Fruit fly (Drosophila melanogaster) whole organism, embryonic: Measurements from ENCODE around the gene ct.

Experiments
- Ada2b ChIP-seq: fragments of 200-800 bp; sonication (Bioruptor generic); IDR thresholded peaks from 2 replicates; pipeline ENCODE4 v1.3.6; 2022; ENCODE audit warnings: missing biosample characterization, missing genetic modification characterization
- Atf6 ChIP-seq: fragments of 200-800 bp; sonication (Bioruptor generic); IDR thresholded peaks from 2 replicates; pipeline ENCODE4 v1.3.6; 2022; ENCODE audit warnings: missing biosample characterization, missing genetic modification characterization
- B-H1 ChIP-seq: fragments of 200-800 bp; sonication (Bioruptor generic); IDR thresholded peaks from 3 replicates; pipeline ENCODE4 v1.3.6; 2022; ENCODE audit warnings: missing biosample characterization, missing genetic modification characterization
- BtbVII ChIP-seq: fragments of 200-800 bp; sonication (Bioruptor generic); optimal IDR thresholded peaks from 3 replicates; lab custom pipeline; 2017; ENCODE audit warnings: missing biosample characterization, mild to moderate bottlenecking, missing genetic modification characterization
- CG10267 ChIP-seq: fragments of 200-800 bp; sonication (Bioruptor generic); optimal IDR thresholded peaks from 2 replicates; lab custom pipeline; 2018; ENCODE audit warnings: missing biosample characterization, mild to moderate bottlenecking, missing genetic modification characterization, moderate library complexity
- CG11723 ChIP-seq: fragments of 200-800 bp; sonication (Bioruptor generic); optimal IDR thresholded peaks from 2 replicates; lab custom pipeline; 2017; ENCODE audit warnings: missing biosample characterization, mild to moderate bottlenecking, missing genetic modification characterization
- CG16813 ChIP-seq: fragments of 200-800 bp; sonication (Bioruptor generic); IDR thresholded peaks from 3 replicates; pipeline ENCODE4 v1.3.6; 2022; ENCODE audit warnings: missing biosample characterization, missing genetic modification characterization; ENCODE audit not compliant: partially characterized antibody
- CG17361 ChIP-seq: fragments of 200-800 bp; sonication (Bioruptor generic); IDR thresholded peaks from 3 replicates; pipeline ENCODE4 v1.3.6; 2022; ENCODE audit warnings: missing biosample characterization, missing genetic modification characterization
- CG17612 ChIP-seq: fragments of 200-800 bp; sonication (Bioruptor generic); IDR thresholded peaks from 2 replicates; pipeline ENCODE4 v1.3.6; 2022; ENCODE audit warnings: missing biosample characterization, missing genetic modification characterization
- CG2889 ChIP-seq: fragments of 200-800 bp; sonication (Bioruptor generic); IDR thresholded peaks from 3 replicates; pipeline ENCODE4 v1.3.6; 2022; ENCODE audit warnings: missing biosample characterization, missing genetic modification characterization
- CG32532 ChIP-seq: fragments of 200-800 bp; sonication (Bioruptor generic); IDR thresholded peaks from 2 replicates; pipeline ENCODE4 v1.3.6; 2022; ENCODE audit warnings: missing biosample characterization, missing genetic modification characterization
- CG3726 ChIP-seq: fragments of 200-800 bp; sonication (Bioruptor generic); IDR thresholded peaks from 3 replicates; pipeline ENCODE4, ENCODE4 v1.3.6; 2022; ENCODE audit warnings: missing biosample characterization, missing genetic modification characterization
- CG4707 ChIP-seq: fragments of 200-800 bp; sonication (Bioruptor generic); optimal IDR thresholded peaks from 2 replicates; lab custom pipeline; 2018; ENCODE audit warnings: missing biosample characterization, mild to moderate bottlenecking, missing genetic modification characterization, moderate library complexity
- CG5180 ChIP-seq: fragments of 200-800 bp; sonication (Bioruptor generic); optimal IDR thresholded peaks from 3 replicates; lab custom pipeline; 2017; ENCODE audit warnings: missing biosample characterization, missing genetic modification characterization, mild to moderate bottlenecking, moderate library complexity, missing genetic modification reagents
- CG6272 ChIP-seq: fragments of 200-800 bp; sonication (Bioruptor generic); IDR thresholded peaks from 2 replicates; pipeline ENCODE4 v1.3.6; 2022; ENCODE audit warnings: missing biosample characterization, missing genetic modification characterization
- CG6689 ChIP-seq: fragments of 200-800 bp; sonication (Bioruptor generic); IDR thresholded peaks from 2 replicates; pipeline ENCODE4 v1.3.6; 2022; ENCODE audit warnings: missing biosample characterization, missing genetic modification characterization
- CG7987 ChIP-seq: fragments of 200-800 bp; sonication (Bioruptor generic); optimal IDR thresholded peaks from 2 replicates; lab custom pipeline; 2018; ENCODE audit warnings: missing biosample characterization, mild to moderate bottlenecking, missing genetic modification characterization, moderate library complexity
- CG9797 ChIP-seq: fragments of 200-800 bp; sonication (Bioruptor generic); optimal IDR thresholded peaks from 3 replicates; lab custom pipeline; 2018; ENCODE audit warnings: missing biosample characterization, mild to moderate bottlenecking, missing genetic modification characterization
- Chrac-16 ChIP-seq: fragments of 200-800 bp; sonication (Bioruptor generic); optimal IDR thresholded peaks from 3 replicates; lab custom pipeline; 2016; ENCODE audit warnings: missing biosample characterization, missing genetic modification characterization
- Gsc ChIP-seq: fragments of 200-800 bp; sonication (Bioruptor generic); IDR thresholded peaks from 2 replicates; pipeline ENCODE4 v1.3.6; 2022; ENCODE audit warnings: missing biosample characterization, missing genetic modification characterization
- Hand ChIP-seq: fragments of 200-800 bp; sonication (Bioruptor generic); optimal IDR thresholded peaks from 2 replicates; lab custom pipeline; 2017; ENCODE audit warnings: mild to moderate bottlenecking, missing biosample characterization, missing genetic modification reagents, missing genetic modification characterization
- Hmr ChIP-seq: fragments of 200-800 bp; sonication (Bioruptor generic); optimal IDR thresholded peaks from 3 replicates; lab custom pipeline; 2017; ENCODE audit warnings: mild to moderate bottlenecking, missing biosample characterization, missing genetic modification reagents, missing genetic modification characterization
- Hmx ChIP-seq: fragments of 200-800 bp; sonication (Bioruptor generic); optimal IDR thresholded peaks from 2 replicates; lab custom pipeline; 2016; ENCODE audit warnings: missing biosample characterization, missing genetic modification characterization
- MBD-R2 ChIP-seq: fragments of 200-800 bp; sonication (Bioruptor generic); IDR thresholded peaks from 2 replicates; pipeline ENCODE4 v1.3.6; 2022; ENCODE audit warnings: missing biosample characterization, missing genetic modification characterization
- Mad ChIP-seq: fragments of 200-800 bp; sonication (Bioruptor generic); optimal IDR thresholded peaks from 2 replicates; lab custom pipeline; 2016; ENCODE audit warnings: missing biosample characterization, missing genetic modification characterization
- NK7.1 ChIP-seq: fragments of 200-800 bp; sonication (Bioruptor generic); optimal IDR thresholded peaks from 3 replicates; lab custom pipeline; 2016; ENCODE audit warnings: missing biosample characterization, missing genetic modification characterization
- Scr ChIP-seq: fragments of 200-800 bp; sonication (Bioruptor generic); IDR thresholded peaks from 2 replicates; pipeline ENCODE4 v1.3.6; 2022; ENCODE audit warnings: missing biosample characterization, missing genetic modification characterization; ENCODE audit not compliant: partially characterized antibody
- bowl ChIP-seq: fragments of 200-800 bp; sonication (Bioruptor generic); IDR thresholded peaks from 2 replicates; pipeline ENCODE4 v1.3.6; 2022; ENCODE audit warnings: missing biosample characterization, missing genetic modification characterization
- corto ChIP-seq: fragments of 200-800 bp; sonication (Bioruptor generic); optimal IDR thresholded peaks from 2 replicates; lab custom pipeline; 2016; ENCODE audit warnings: missing biosample characterization, mild to moderate bottlenecking, missing genetic modification characterization, moderate library complexity
- dm ChIP-seq: fragments of 200-800 bp; sonication (Bioruptor generic); optimal IDR thresholded peaks from 3 replicates; lab custom pipeline; 2016; ENCODE audit warnings: missing biosample characterization, missing genetic modification characterization
- dysf ChIP-seq: fragments of 200-800 bp; sonication (Bioruptor generic); IDR thresholded peaks from 3 replicates; pipeline ENCODE4 v1.3.6; 2022; ENCODE audit warnings: missing biosample characterization, missing genetic modification characterization
- emc ChIP-seq: fragments of 200-800 bp; sonication (Bioruptor generic); optimal IDR thresholded peaks from 2 replicates; lab custom pipeline; 2016; ENCODE audit warnings: missing biosample characterization, missing genetic modification characterization
- fd64A ChIP-seq: fragments of 200-800 bp; sonication (Bioruptor generic); optimal IDR thresholded peaks from 3 replicates; lab custom pipeline; 2018; ENCODE audit warnings: missing biosample characterization, mild to moderate bottlenecking, missing genetic modification characterization
- gem ChIP-seq: fragments of 200-800 bp; sonication (Bioruptor generic); optimal IDR thresholded peaks from 2 replicates; lab custom pipeline; 2019; ENCODE audit warnings: missing biosample characterization, mild to moderate bottlenecking, missing genetic modification characterization, moderate library complexity
- kay ChIP-seq: fragments of 200-800 bp; sonication (Bioruptor generic); optimal IDR thresholded peaks from 2 replicates; lab custom pipeline; 2016; ENCODE audit warnings: missing biosample characterization, missing genetic modification characterization
- kni ChIP-seq: fragments of 200-800 bp; sonication (Bioruptor generic); optimal IDR thresholded peaks from 3 replicates; lab custom pipeline; 2017; ENCODE audit warnings: mild to moderate bottlenecking, missing biosample characterization, missing genetic modification reagents, missing genetic modification characterization
- nau ChIP-seq: fragments of 200-800 bp; sonication (Bioruptor generic); optimal IDR thresholded peaks from 3 replicates; lab custom pipeline; 2017; ENCODE audit warnings: missing biosample characterization, mild to moderate bottlenecking, missing genetic modification characterization, missing genetic modification reagents
- pb ChIP-seq: fragments of 200-800 bp; sonication (Bioruptor generic); optimal IDR thresholded peaks from 3 replicates; lab custom pipeline; 2016; ENCODE audit warnings: missing biosample characterization, missing genetic modification characterization
- pita ChIP-seq: fragments of 200-800 bp; sonication (Bioruptor generic); optimal IDR thresholded peaks from 2 replicates; lab custom pipeline; 2017; ENCODE audit warnings: missing biosample characterization, mild to moderate bottlenecking, missing genetic modification characterization
- prd ChIP-seq, 3 experiments: fragments of >200 bp in 2 of 3; fragments of 200-800 bp in 1 of 3; sonication (Bioruptor generic) in 1 of 3; optimal IDR thresholded peaks in 2 of 3; IDR thresholded peaks in 1 of 3; 2 replicates in 2 of 3; 3 replicates in 1 of 3; pipeline versions ENCODE4 v1.3.6 to Lab custom; 2017 to 2022; ENCODE audit warnings: missing biosample characterization in 1 of 3, missing genetic modification characterization in 1 of 3
- pzg ChIP-seq: fragments of 200-800 bp; sonication (Bioruptor generic); optimal IDR thresholded peaks from 3 replicates; lab custom pipeline; 2018; ENCODE audit warnings: missing biosample characterization, mild to moderate bottlenecking, missing genetic modification characterization, moderate library complexity
- ranshi ChIP-seq: fragments of 200-800 bp; sonication (Bioruptor generic); IDR thresholded peaks from 2 replicates; pipeline ENCODE4 v1.3.6; 2022; ENCODE audit warnings: missing biosample characterization, missing genetic modification characterization
- schlank ChIP-seq: fragments of 200-800 bp; sonication (Bioruptor generic); optimal IDR thresholded peaks from 2 replicates; lab custom pipeline; 2018; ENCODE audit warnings: missing biosample characterization, mild to moderate bottlenecking, missing genetic modification characterization
- sima ChIP-seq: fragments of 200-800 bp; sonication (Bioruptor generic); optimal IDR thresholded peaks from 2 replicates; lab custom pipeline; 2016; ENCODE audit warnings: missing biosample characterization, missing genetic modification characterization
- sr ChIP-seq: fragments of 200-800 bp; sonication (Bioruptor generic); IDR thresholded peaks from 3 replicates; pipeline ENCODE4 v1.3.6; 2022; ENCODE audit warnings: missing biosample characterization, missing genetic modification characterization
- tin ChIP-seq: fragments of 200-800 bp; sonication (Bioruptor generic); optimal IDR thresholded peaks from 3 replicates; lab custom pipeline; 2016; ENCODE audit warnings: missing biosample characterization, missing genetic modification characterization
- tll ChIP-seq, 2 experiments: fragments of 200-800 bp in 1 of 2; fragments of >200 bp in 1 of 2; sonication (Bioruptor generic) in 1 of 2; optimal IDR thresholded peaks; 2 replicates each; lab custom pipeline; 2017 to 2019; ENCODE audit warnings: missing biosample characterization in 2 of 2, missing genetic modification characterization in 2 of 2, mild to moderate bottlenecking in 1 of 2, moderate library complexity in 1 of 2
- tx ChIP-seq: fragments of 200-800 bp; sonication (Bioruptor generic); optimal IDR thresholded peaks from 2 replicates; lab custom pipeline; 2016; ENCODE audit warnings: missing biosample characterization, missing genetic modification characterization

The ct gene

DNA sequence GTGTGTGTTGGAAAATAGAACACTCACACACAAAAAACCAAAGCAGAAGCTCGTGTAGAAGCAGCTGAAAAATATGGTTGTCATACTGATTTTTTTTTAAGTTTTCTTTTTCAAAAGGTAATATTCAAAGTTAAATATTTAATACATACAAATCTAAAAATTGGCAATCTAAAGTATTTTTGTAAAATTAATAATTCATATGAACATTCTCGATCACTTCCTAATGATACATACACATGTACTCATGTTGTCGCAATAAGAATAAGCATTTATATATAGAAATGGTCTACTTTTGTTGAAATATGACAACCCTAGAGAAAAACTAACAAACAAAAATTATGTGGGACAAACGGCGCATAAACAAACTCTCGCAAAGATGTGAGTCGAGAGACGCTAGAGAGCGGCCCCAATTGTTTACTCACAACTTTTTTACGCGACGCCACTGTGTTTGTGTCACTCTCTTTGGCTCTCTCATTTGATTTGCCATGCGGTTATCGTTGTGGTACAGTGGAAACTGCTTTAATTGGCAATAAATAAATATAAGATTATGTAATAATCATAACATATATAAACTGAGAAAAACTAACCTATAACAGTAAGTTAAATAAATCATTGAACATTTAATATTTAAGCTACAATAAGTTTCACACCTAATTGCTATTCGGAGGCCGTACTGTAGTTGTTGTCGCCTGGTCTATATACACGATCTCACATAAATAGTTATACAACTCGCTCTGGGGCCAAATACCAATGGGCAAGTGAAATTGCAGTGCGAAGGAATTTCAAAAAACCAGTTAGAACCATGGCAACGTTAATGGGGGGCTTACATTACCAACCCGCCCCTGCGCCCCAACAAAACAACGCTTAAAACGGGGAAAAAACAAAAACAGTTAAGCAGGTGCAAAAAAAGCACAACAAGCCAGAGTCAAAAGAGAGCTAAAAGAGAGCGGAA lies 98.4 kb downstream of the ct start (continued):
- TF ChIP-seq pb (GFP tag; lab: Kevin White, UChicago), result peak; percentile 58
- TF ChIP-seq gem (tag; lab: Kevin White, UChicago), result peak; percentile 98
- peak; percentile 56 for TF ChIP-seq sima (GFP tag; lab: Kevin White, UChicago)
- TF ChIP-seq dm (GFP tag; lab: Kevin White, UChicago), result peak; percentile 49
- peak; percentile 51 for TF ChIP-seq CG9797
- TF ChIP-seq corto (GFP tag; lab: Kevin White, UChicago), result peak; percentile 88
- TF ChIP-seq tll (GFP tag; optimal IDR thresholded peaks at IDR 0.05; lab: Kevin White, UChicago), result peak in 1 of 2 experiments; percentile 54
- TF ChIP-seq CG5180 (GFP tag; lab: Kevin White, UChicago), result peak; percentile 90
- TF ChIP-seq CG6272, result peak; percentile 97
- peak; percentile 99 for TF ChIP-seq Atf6
- peak; percentile 98 for TF ChIP-seq bowl
- peak; percentile 99 for TF ChIP-seq dysf (GFP tag; lab: Robert Waterston, UW)
- TF ChIP-seq Hmr, result peak; percentile 98
- TF ChIP-seq BtbVII, result peak; percentile 97
- TF ChIP-seq CG2889, result peak; percentile 97
- TF ChIP-seq Ada2b (GFP tag; lab: Robert Waterston, UW), result peak; percentile 99
- TF ChIP-seq CG6689, result peak; percentile 98
- peak; percentile 98 for TF ChIP-seq CG17361
- peak; percentile 96 for TF ChIP-seq CG3726
- TF ChIP-seq CG32532 (GFP tag; lab: Robert Waterston, UW), result peak; percentile 99
- TF ChIP-seq tin, result peak; percentile 97
- TF ChIP-seq pzg (GFP tag; lab: Kevin White, UChicago), result peak; percentile 20
- peak; percentile 94 for TF ChIP-seq Gsc (GFP tag; lab: Robert Waterston, UW)
- TF ChIP-seq CG10267 (tag; lab: Kevin White, UChicago), result peak; percentile 94
- TF ChIP-seq Chrac-16, result peak; percentile 97
- no peak for TF ChIP-seq pita
- peak; percentile 94 for TF ChIP-seq schlank (tag; lab: Kevin White, UChicago)

DNA sequence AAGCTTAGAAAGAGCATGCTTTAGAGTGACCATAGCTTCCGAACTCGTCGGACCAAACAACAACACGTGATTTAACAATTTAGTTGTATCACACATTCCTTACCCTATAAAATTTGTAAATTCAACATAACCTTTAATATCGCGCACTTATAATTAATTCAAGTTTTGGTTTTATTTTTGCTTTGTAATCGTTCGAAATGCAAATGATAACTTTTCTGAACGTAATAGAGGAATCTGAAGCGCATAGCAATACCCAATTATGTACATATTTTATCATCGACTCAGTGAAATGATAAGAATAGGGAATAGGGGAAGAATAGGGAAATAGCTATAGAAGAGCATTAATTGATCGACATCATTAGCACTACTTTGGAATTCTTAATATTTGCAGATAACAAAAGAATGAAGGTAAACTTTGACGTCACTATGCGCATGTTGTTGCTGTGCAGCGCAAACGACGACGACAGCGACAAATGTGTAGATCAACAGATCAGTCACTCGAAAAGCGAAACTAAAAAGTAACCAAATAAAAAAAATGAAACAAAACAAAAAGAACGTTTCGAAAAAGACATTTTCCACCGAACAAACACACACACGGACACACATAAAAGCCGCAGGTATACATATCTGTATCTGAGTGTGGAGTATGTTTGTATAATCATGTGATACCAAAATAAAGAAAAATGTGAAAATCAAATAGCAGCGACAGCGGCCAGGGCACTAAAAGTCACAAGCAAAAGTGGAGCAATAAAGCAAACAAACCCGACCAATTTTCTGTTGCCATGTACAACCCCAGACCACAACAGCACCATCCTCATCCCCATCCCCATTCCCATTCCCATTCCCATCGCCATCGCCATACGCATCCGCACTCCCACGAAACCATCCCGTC lies 99.4 kb downstream of the ct start:
- TF ChIP-seq CG4707 (GFP tag; lab: Kevin White, UChicago) (peak; percentile 13), Hmx (GFP tag; lab: Kevin White, UChicago) (no peak), fd64A (GFP tag; lab: Kevin White, UChicago) (no peak), nau (GFP tag; lab: Kevin White, UChicago) (no peak), tx (GFP tag; lab: Kevin White, UChicago) (no peak), sr (GFP tag; lab: Robert Waterston, UW) (no peak), MBD-R2 (GFP tag; lab: Robert Waterston, UW) (peak; percentile 15; the same call in 1 of the 2 replicates), Mad (GFP tag; lab: Kevin White, UChicago) (no peak), B-H1 (GFP tag; lab: Robert Waterston, UW) (no peak), Hand (no peak), emc (GFP tag; lab: Kevin White, UChicago) (no peak), prd (optimal IDR thresholded peaks at IDR 0.05; lab: Kevin White, UChicago) (no peak), prd (GFP tag; IDR thresholded peaks at IDR 0.05; lab: Robert Waterston, UW) (no peak), kni (GFP tag; lab: Kevin White, UChicago) (peak; percentile 5), CG11723 (GFP tag; lab: Kevin White, UChicago) (no peak), ranshi (GFP tag; lab: Robert Waterston, UW) (no peak), NK7.1 (GFP tag; lab: Kevin White, UChicago) (no peak), CG16813 (GFP tag; lab: Robert Waterston, UW) (no peak), kay (GFP tag; lab: Kevin White, UChicago) (no peak), CG7987 (no peak), CG17612 (GFP tag; lab: Robert Waterston, UW) (no peak), Scr (GFP tag; lab: Robert Waterston, UW) (no peak)
